Fruit fly (Drosophila melanogaster) whole organism, embryonic: Measurements from ENCODE around the gene CG9018.

Source experiments
- CG10209 ChIP-seq: fragments of 200-800 bp; sonication (Bioruptor generic); optimal IDR thresholded peaks from 3 replicates; lab custom pipeline; 2017; ENCODE audit warnings: missing biosample characterization, mild to moderate bottlenecking, missing genetic modification characterization, missing genetic modification reagents
- CG10267 ChIP-seq: fragments of 200-800 bp; sonication (Bioruptor generic); optimal IDR thresholded peaks from 2 replicates; lab custom pipeline; 2018; ENCODE audit warnings: missing biosample characterization, mild to moderate bottlenecking, missing genetic modification characterization, moderate library complexity
- CG10431 ChIP-seq: fragments of 200-800 bp; sonication (Bioruptor generic); optimal IDR thresholded peaks from 3 replicates; lab custom pipeline; 2018; ENCODE audit warnings: missing biosample characterization, mild to moderate bottlenecking, missing genetic modification characterization
- CG10462 ChIP-seq: fragments of 200-800 bp; sonication (Bioruptor generic); optimal IDR thresholded peaks from 2 replicates; lab custom pipeline; 2016; ENCODE audit warnings: missing biosample characterization, missing genetic modification characterization
- CG12071 ChIP-seq: fragments of 200-800 bp; sonication (Bioruptor generic); optimal IDR thresholded peaks from 3 replicates; lab custom pipeline; 2018; ENCODE audit warnings: missing biosample characterization, mild to moderate bottlenecking, missing genetic modification characterization
- CG12744 ChIP-seq: fragments of 200-800 bp; sonication (Bioruptor generic); optimal IDR thresholded peaks from 2 replicates; lab custom pipeline; 2016; ENCODE audit warnings: missing biosample characterization, missing genetic modification characterization
- CG14014 ChIP-seq: fragments of 200-800 bp; sonication (Bioruptor generic); IDR thresholded peaks from 2 replicates; pipeline ENCODE4 v1.3.6; 2022; ENCODE audit warnings: missing biosample characterization, missing genetic modification characterization
- CG14860 ChIP-seq: fragments of 200-800 bp; sonication (Bioruptor generic); IDR thresholded peaks from 3 replicates; pipeline ENCODE4 v1.3.6; 2022; ENCODE audit warnings: missing biosample characterization, missing genetic modification characterization; ENCODE audit not compliant: partially characterized antibody
- CG14965 ChIP-seq: fragments of 200-800 bp; sonication (Bioruptor generic); optimal IDR thresholded peaks from 2 replicates; lab custom pipeline; 2016; ENCODE audit warnings: missing biosample characterization, missing genetic modification characterization, borderline replicate concordance
- CG15479 ChIP-seq: fragments of 200-800 bp; sonication (Bioruptor generic); optimal IDR thresholded peaks from 3 replicates; lab custom pipeline; 2019; ENCODE audit warnings: missing biosample characterization, mild to moderate bottlenecking, missing genetic modification characterization, moderate library complexity
- CG17912 ChIP-seq: fragments of 200-800 bp; sonication (Bioruptor generic); optimal IDR thresholded peaks from 2 replicates; lab custom pipeline; 2018; ENCODE audit warnings: missing biosample characterization, mild to moderate bottlenecking, missing genetic modification characterization
- CG2889 ChIP-seq: fragments of 200-800 bp; sonication (Bioruptor generic); IDR thresholded peaks from 3 replicates; pipeline ENCODE4 v1.3.6; 2022; ENCODE audit warnings: missing biosample characterization, missing genetic modification characterization
- CG4424 ChIP-seq: fragments of 200-800 bp; sonication (Bioruptor generic); optimal IDR thresholded peaks from 3 replicates; lab custom pipeline; 2016; ENCODE audit warnings: missing biosample characterization, missing genetic modification characterization
- CG7963 ChIP-seq: fragments of 200-800 bp; sonication (Bioruptor generic); IDR thresholded peaks from 3 replicates; pipeline ENCODE4 v1.3.6; 2022; ENCODE audit warnings: missing biosample characterization, missing genetic modification characterization; ENCODE audit not compliant: partially characterized antibody
- CG7987 ChIP-seq: fragments of 200-800 bp; sonication (Bioruptor generic); optimal IDR thresholded peaks from 2 replicates; lab custom pipeline; 2018; ENCODE audit warnings: missing biosample characterization, mild to moderate bottlenecking, missing genetic modification characterization, moderate library complexity
- CG9797 ChIP-seq: fragments of 200-800 bp; sonication (Bioruptor generic); optimal IDR thresholded peaks from 3 replicates; lab custom pipeline; 2018; ENCODE audit warnings: missing biosample characterization, mild to moderate bottlenecking, missing genetic modification characterization
- CG9932 ChIP-seq: fragments of 200-800 bp; sonication (Bioruptor generic); IDR thresholded peaks from 2 replicates; pipeline ENCODE4 v1.3.6; 2022; ENCODE audit warnings: missing biosample characterization, missing genetic modification characterization
- CkIIα-i1 ChIP-seq: fragments of 200-800 bp; sonication (Bioruptor generic); IDR thresholded peaks from 2 replicates; pipeline ENCODE4 v1.3.6; 2022; ENCODE audit warnings: missing biosample characterization, missing genetic modification characterization
- D ChIP-seq, 2 experiments: fragments of 200-800 bp in 1 of 2; fragments of >200 bp in 1 of 2; sonication (Bioruptor generic) in 1 of 2; optimal IDR thresholded peaks; 2 replicates in 1 of 2; 3 replicates in 1 of 2; lab custom pipeline; 2017; ENCODE audit warnings: mild to moderate bottlenecking in 1 of 2, missing biosample characterization in 1 of 2, missing genetic modification characterization in 1 of 2, missing genetic modification reagents in 1 of 2
- Dbx ChIP-seq: fragments of 200-800 bp; sonication (Bioruptor generic); IDR thresholded peaks from 3 replicates; pipeline ENCODE4 v1.3.6; 2022; ENCODE audit warnings: missing biosample characterization, missing genetic modification characterization
- Dp ChIP-seq: fragments of 200-800 bp; sonication (Bioruptor generic); optimal IDR thresholded peaks from 2 replicates; lab custom pipeline; 2018; ENCODE audit warnings: missing biosample characterization, mild to moderate bottlenecking, missing genetic modification characterization, moderate library complexity
- Elba2 ChIP-seq: fragments of 200-800 bp; sonication (Bioruptor generic); optimal IDR thresholded peaks from 3 replicates; lab custom pipeline; 2016; ENCODE audit warnings: missing biosample characterization, missing genetic modification characterization
- Ets97D ChIP-seq: fragments of 200-800 bp; sonication (Bioruptor generic); optimal IDR thresholded peaks from 3 replicates; lab custom pipeline; 2016; ENCODE audit warnings: missing biosample characterization, missing genetic modification characterization
- Fer2 ChIP-seq: fragments of 200-800 bp; sonication (Bioruptor generic); optimal IDR thresholded peaks from 2 replicates; lab custom pipeline; 2018; ENCODE audit warnings: missing biosample characterization, mild to moderate bottlenecking, missing genetic modification characterization, moderate library complexity
- HLH3B ChIP-seq: fragments of 200-800 bp; sonication (Bioruptor generic); IDR thresholded peaks from 2 replicates; pipeline ENCODE4 v1.3.6; 2022; ENCODE audit warnings: missing biosample characterization, missing genetic modification characterization
- HLH54F ChIP-seq: fragments of 200-800 bp; sonication (Bioruptor generic); optimal IDR thresholded peaks from 3 replicates; lab custom pipeline; 2016; ENCODE audit warnings: missing biosample characterization, missing genetic modification characterization
- HLHmδ ChIP-seq: fragments of 200-800 bp; sonication (Bioruptor generic); optimal IDR thresholded peaks from 2 replicates; lab custom pipeline; 2018; ENCODE audit warnings: missing biosample characterization, mild to moderate bottlenecking, missing genetic modification characterization, moderate library complexity
- Med ChIP-seq: fragments of 200-800 bp; sonication (Bioruptor generic); peaks from one replicate; lab custom pipeline; 2016; ENCODE audit warnings: missing biosample characterization, missing genetic modification characterization, mild to moderate bottlenecking, inconsistent platforms, moderate library complexity
- Mes4 ChIP-seq: fragments of 200-800 bp; sonication (Bioruptor generic); optimal IDR thresholded peaks from 2 replicates; lab custom pipeline; 2016; ENCODE audit warnings: missing biosample characterization, missing genetic modification characterization
- Myb ChIP-seq: fragments of 200-800 bp; sonication (Bioruptor generic); optimal IDR thresholded peaks from 2 replicates; lab custom pipeline; 2016; ENCODE audit warnings: missing biosample characterization, missing genetic modification characterization
- Nf-YB ChIP-seq: fragments of 200-800 bp; sonication (Bioruptor generic); optimal IDR thresholded peaks from 3 replicates; lab custom pipeline; 2019; ENCODE audit warnings: missing biosample characterization, mild to moderate bottlenecking, missing genetic modification characterization, moderate library complexity
- Opbp ChIP-seq: fragments of 200-800 bp; sonication (Bioruptor generic); IDR thresholded peaks from 3 replicates; pipeline ENCODE4 v1.3.6; 2022; ENCODE audit warnings: missing biosample characterization, missing genetic modification characterization; ENCODE audit not compliant: partially characterized antibody
- PHDP ChIP-seq: fragments of 200-800 bp; sonication (Bioruptor generic); optimal IDR thresholded peaks from 3 replicates; lab custom pipeline; 2018; ENCODE audit warnings: missing biosample characterization, mild to moderate bottlenecking, missing genetic modification characterization, moderate library complexity
- Sin3A ChIP-seq: fragments of >200 bp; optimal IDR thresholded peaks from 2 replicates; lab custom pipeline; 2018
- Usf ChIP-seq: fragments of 200-800 bp; sonication (Bioruptor generic); optimal IDR thresholded peaks from 2 replicates; lab custom pipeline; 2017; ENCODE audit warnings: missing genotype, missing biosample characterization, missing genetic modification characterization
- da ChIP-seq: fragments of 200-800 bp; sonication (Bioruptor generic); optimal IDR thresholded peaks from 2 replicates; lab custom pipeline; 2016; ENCODE audit warnings: missing biosample characterization, missing genetic modification characterization
- dmrt11E ChIP-seq: fragments of 200-800 bp; sonication (Bioruptor generic); optimal IDR thresholded peaks from 3 replicates; lab custom pipeline; 2018; ENCODE audit warnings: missing biosample characterization, mild to moderate bottlenecking, missing genetic modification characterization, moderate library complexity
- exex ChIP-seq: fragments of 200-800 bp; sonication (Bioruptor generic); optimal IDR thresholded peaks from 4 replicates; lab custom pipeline; 2018; ENCODE audit warnings: missing biosample characterization, mild to moderate bottlenecking, missing genetic modification characterization, moderate library complexity
- kah ChIP-seq: fragments of 200-800 bp; sonication (Bioruptor generic); optimal IDR thresholded peaks from 2 replicates; lab custom pipeline; 2018; ENCODE audit warnings: missing biosample characterization, mild to moderate bottlenecking, missing genetic modification characterization
- lab ChIP-seq: fragments of 200-800 bp; sonication (Bioruptor generic); optimal IDR thresholded peaks from 3 replicates; lab custom pipeline; 2017; ENCODE audit warnings: missing biosample characterization, missing genetic modification characterization, mild to moderate bottlenecking, moderate library complexity, missing genetic modification reagents
- mam ChIP-seq: fragments of 200-800 bp; sonication (Bioruptor generic); optimal IDR thresholded peaks from 3 replicates; lab custom pipeline; 2016; ENCODE audit warnings: missing biosample characterization, missing genetic modification characterization
- mirr ChIP-seq: fragments of 200-800 bp; sonication (Bioruptor generic); optimal IDR thresholded peaks from 3 replicates; lab custom pipeline; 2018; ENCODE audit warnings: missing biosample characterization, mild to moderate bottlenecking, missing genetic modification characterization
- mld ChIP-seq: fragments of 200-800 bp; sonication (Bioruptor generic); IDR thresholded peaks from 3 replicates; pipeline ENCODE4 v1.3.6; 2022; ENCODE audit warnings: missing biosample characterization, missing genetic modification characterization; ENCODE audit not compliant: partially characterized antibody
- p53 ChIP-seq: fragments of 200-800 bp; sonication (Bioruptor generic); optimal IDR thresholded peaks from 2 replicates; lab custom pipeline; 2016; ENCODE audit warnings: missing biosample characterization, missing genetic modification characterization
- pzg ChIP-seq: fragments of 200-800 bp; sonication (Bioruptor generic); optimal IDR thresholded peaks from 3 replicates; lab custom pipeline; 2018; ENCODE audit warnings: missing biosample characterization, mild to moderate bottlenecking, missing genetic modification characterization, moderate library complexity
- scrt ChIP-seq: fragments of 200-800 bp; sonication (Bioruptor generic); optimal IDR thresholded peaks from 2 replicates; lab custom pipeline; 2018; ENCODE audit warnings: missing biosample characterization, mild to moderate bottlenecking, missing genetic modification characterization, moderate library complexity
- so ChIP-seq: fragments of 200-800 bp; sonication (Bioruptor generic); IDR thresholded peaks from 3 replicates; pipeline ENCODE4 v1.3.6; 2022; ENCODE audit warnings: missing biosample characterization, missing genetic modification characterization

The CG9018 gene

dm6 chr3L:2268525-2268924 is 31.6 kb upstream of the CG9018 start, which contains the start of gene CG32302:
Gene CG32302 (plus strand): TSS chr3L:2268825.
- TF ChIP-seq p53, result no peak
- TF ChIP-seq CG14965 (GFP tag; lab: Kevin White, UChicago), result no peak
- peak; percentile 14 for TF ChIP-seq exex
- no peak for TF ChIP-seq scrt
- TF ChIP-seq HLH3B (GFP tag; lab: Robert Waterston, UW), result no peak
- TF ChIP-seq, all 482 proteins: peak for 1

dm6 chr3L:2267558-2267957 is 30.7 kb upstream of the CG9018 start, which contains the start of gene obst-I:
Gene obst-I (plus strand): TSS chr3L:2267858.
- TF ChIP-seq mirr (GFP tag; lab: Kevin White, UChicago) (no peak), Sin3A (lab: Kevin White, UChicago) (no peak), mam (no peak), CG2889 (GFP tag; lab: Robert Waterston, UW) (no peak), CG12071 (GFP tag; lab: Kevin White, UChicago) (no peak), CG7963 (no peak), Usf (GFP tag; lab: Kevin White, UChicago) (no peak), CG9932 (GFP tag; lab: Robert Waterston, UW) (no peak), mld (GFP tag; lab: Robert Waterston, UW) (no peak), CG15479 (no peak), Myb (GFP tag; lab: Kevin White, UChicago) (no peak), Elba2 (GFP tag; lab: Kevin White, UChicago) (no peak), CG10431 (GFP tag; lab: Kevin White, UChicago) (no peak), Mes4 (GFP tag; lab: Kevin White, UChicago) (no peak), kah (GFP tag; lab: Kevin White, UChicago) (no peak), CG10267 (tag; lab: Kevin White, UChicago) (no peak), D (optimal IDR thresholded peaks at IDR 0.05; lab: Kevin White, UChicago) (no peak), D (GFP tag; optimal IDR thresholded peaks at IDR 0.05; lab: Kevin White, UChicago) (no peak), da (GFP tag; lab: Kevin White, UChicago) (no peak), pzg (no peak)

- TF ChIP-seq lab (GFP tag; lab: Kevin White, UChicago), result no peak
- peak; percentile 50 for TF ChIP-seq CG9797
- peak; percentile 57 for TF ChIP-seq CG4424
- no peak for TF ChIP-seq CG10209 (GFP tag; lab: Kevin White, UChicago)
- no peak for TF ChIP-seq CG12744 (GFP tag; lab: Kevin White, UChicago)
- TF ChIP-seq Dbx (GFP tag; lab: Robert Waterston, UW), result peak; percentile 72
- TF ChIP-seq Fer2 (tag; lab: Kevin White, UChicago), result peak; percentile 5
- TF ChIP-seq CG7987, result peak; percentile 14
- TF ChIP-seq Dp (GFP tag; lab: Kevin White, UChicago), result peak; percentile 30
- no peak for TF ChIP-seq Nf-YB (GFP tag; lab: Kevin White, UChicago)
- TF ChIP-seq dmrt11E (tag; lab: Kevin White, UChicago), result peak; percentile 3
- peak; percentile 98 for TF ChIP-seq Opbp (GFP tag; lab: Robert Waterston, UW)
- TF ChIP-seq Ets97D (GFP tag; lab: Kevin White, UChicago), result peak; percentile 39
- TF ChIP-seq CG14860, result peak; percentile 81
- TF ChIP-seq so (GFP tag; lab: Robert Waterston, UW), result peak; percentile 11; the same call in 1 of the 3 replicates
- TF ChIP-seq CkIIα-i1 (GFP tag; lab: Robert Waterston, UW), result no peak
- TF ChIP-seq Med, result peak; percentile 86
- no peak for TF ChIP-seq CG17912 (GFP tag; lab: Kevin White, UChicago)
- TF ChIP-seq PHDP, result no peak
- TF ChIP-seq HLHmδ (GFP tag; lab: Kevin White, UChicago), result peak; percentile 33
- TF ChIP-seq HLH54F (GFP tag; lab: Kevin White, UChicago), result peak; percentile 30
- peak; percentile 32; the same call in 1 of the 2 replicates for TF ChIP-seq CG14014
- TF ChIP-seq CG10462 (GFP tag; lab: Kevin White, UChicago), result peak; percentile 88
Observed at dm6 chr3L:2265692-2266444, 29.0 kb upstream of the CG9018 start, which contains the start of the genes ecd and CG13806. Gene ecd (minus strand): TSS chr3L:2265857. Gene CG13806 (plus strand): TSS chr3L:2266394.
